Fruit fly (Drosophila melanogaster): ENCODE data around the gene CG14985.

The CG14985 gene

DNA sequence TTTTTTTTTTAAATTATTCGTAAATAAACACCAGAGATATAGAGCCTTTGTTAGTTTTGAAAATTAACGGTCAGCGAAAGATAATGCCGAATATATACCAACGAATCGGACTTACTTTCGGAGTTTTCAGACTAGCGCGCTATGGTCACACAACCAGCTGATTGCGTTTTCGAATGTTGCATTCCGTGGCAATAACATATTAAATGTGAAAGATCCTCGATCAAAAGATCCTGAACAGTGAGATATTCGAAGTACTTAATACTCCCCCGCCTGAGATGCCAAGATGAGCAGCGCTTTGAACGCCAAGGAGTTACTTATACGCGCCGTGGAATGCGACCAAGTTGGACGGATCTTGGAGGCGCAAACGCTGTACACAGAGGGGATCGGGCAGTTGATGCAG is at the start of gene CG14985:
CG14985 (plus strand) TSS at position 159 of the 400 bp plus-strand sequence.
- TF ChIP-seq CG4617 (GFP tag; optimal IDR thresholded peaks at IDR 0.05; ENCODE audit: borderline replicate concordance) (peak; percentile 16), CG18599 (GFP tag; optimal IDR thresholded peaks at IDR 0.05) (no peak), trem (tag; optimal IDR thresholded peaks at IDR 0.05) (peak; percentile 12), cato (GFP tag; optimal IDR thresholded peaks at IDR 0.05; ENCODE audit: borderline replicate concordance) (no peak), CG15514 (GFP tag; optimal IDR thresholded peaks at IDR 0.05) (peak; percentile 96), CG15479 (GFP tag; optimal IDR thresholded peaks at IDR 0.05) (no peak), CG1603 (tag; optimal IDR thresholded peaks at IDR 0.05) (peak; percentile 39), Blimp-1 (GFP tag; optimal IDR thresholded peaks at IDR 0.05) (no peak), lola (GFP tag; optimal IDR thresholded peaks at IDR 0.05) (no peak), bowl (GFP tag; IDR thresholded peaks at IDR 0.05) (no peak), Kr (GFP tag; optimal IDR thresholded peaks at IDR 0.05) (no peak), sd (tag; optimal IDR thresholded peaks at IDR 0.05) (peak; percentile 55), pzg (GFP tag; optimal IDR thresholded peaks at IDR 0.05) (peak; percentile 35), CG6175 (GFP tag; IDR thresholded peaks at IDR 0.05) (no peak), crp (GFP tag; optimal IDR thresholded peaks at IDR 0.05) (peak in 1 of 2 experiments; percentile 85), CG17359 (tag; optimal IDR thresholded peaks at IDR 0.05) (no peak), CG14050 (GFP tag; IDR thresholded peaks at IDR 0.05) (no peak), Eip74EF (GFP tag; optimal IDR thresholded peaks at IDR 0.05) (no peak), CG8290 (GFP tag; optimal IDR thresholded peaks at IDR 0.05) (no peak), CG8290 (tag; optimal IDR thresholded peaks at IDR 0.05) (no peak), vnd (GFP tag; IDR thresholded peaks at IDR 0.05; ENCODE audit: partially characterized antibody) (no peak), CG9932 (GFP tag; IDR thresholded peaks at IDR 0.05) (no peak), Myb (GFP tag; optimal IDR thresholded peaks at IDR 0.05) (peak; percentile 90), Pdp1 (GFP tag; optimal IDR thresholded peaks at IDR 0.05) (no peak), CG13287 (GFP tag; IDR thresholded peaks at IDR 0.05; ENCODE audit: partially characterized antibody) (0 out of 2 replicates have a peak, but pooled peaks have one; percentile 12), usp (GFP tag; optimal IDR thresholded peaks at IDR 0.05) (no peak), CG7839 (tag; optimal IDR thresholded peaks at IDR 0.05) (no peak), CG5245 (GFP tag; optimal IDR thresholded peaks at IDR 0.05) (no peak), gfzf (GFP tag; optimal IDR thresholded peaks at IDR 0.05) (peak; percentile 69), Dp (GFP tag; optimal IDR thresholded peaks at IDR 0.05) (peak; percentile 48), CG2116 (GFP tag; optimal IDR thresholded peaks at IDR 0.05) (peak; percentile 6), CG7357 (GFP tag; IDR thresholded peaks at IDR 0.05) (no peak), CG10979 (tag; optimal IDR thresholded peaks at IDR 0.05) (no peak), run (tag; optimal IDR thresholded peaks at IDR 0.05) (no peak), aop (GFP tag; IDR thresholded peaks at IDR 0.05) (no peak), E2f2 (GFP tag; IDR thresholded peaks at IDR 0.05) (peak; percentile 56), CG9797 (GFP tag; optimal IDR thresholded peaks at IDR 0.05) (peak; percentile 62), Elba2 (GFP tag; optimal IDR thresholded peaks at IDR 0.05) (no peak), nerfin-1 (tag; optimal IDR thresholded peaks at IDR 0.05) (peak; percentile 4), Sin3A (optimal IDR thresholded peaks at IDR 0.05) (no peak), MESR4 (GFP tag; optimal IDR thresholded peaks at IDR 0.05) (peak; percentile 52), Bdp1 (GFP tag; optimal IDR thresholded peaks at IDR 0.05) (no peak), MBD-R2 (GFP tag; IDR thresholded peaks at IDR 0.05) (peak; percentile 55), stwl (tag; optimal IDR thresholded peaks at IDR 0.05) (peak; percentile 47), CG2678 (tag; optimal IDR thresholded peaks at IDR 0.05) (no peak)

Measured in whole organism, embryonic.